Worm (Caenorhabditis elegans): Measurements from ENCODE around the gene nhr-134.

nhr-134 gene

ce11 chrV:2277260-2277659 is 46.2 kb downstream of the nhr-134 start (continued):
- TF ChIP-seq nhr-20 (tag; optimal IDR thresholded peaks at IDR 0.05) (peak; percentile 13), unc-62 (GFP tag; optimal IDR thresholded peaks at IDR 0.05) (no peak), lin-13 (GFP tag; optimal IDR thresholded peaks at IDR 0.05) (peak; percentile 25), hlh-4 (tag; optimal IDR thresholded peaks at IDR 0.05) (no peak), lin-15B (tag; optimal IDR thresholded peaks at IDR 0.05) (no peak), fkh-8 (tag; optimal IDR thresholded peaks at IDR 0.05) (peak; percentile 19), egl-13 (tag; optimal IDR thresholded peaks at IDR 0.05) (no peak), efl-3 (GFP tag; optimal IDR thresholded peaks at IDR 0.05) (no peak), sup-37 (GFP tag; optimal IDR thresholded peaks at IDR 0.05) (no peak), lir-3 (tag; optimal IDR thresholded peaks at IDR 0.05; ENCODE audit: poor library complexity) (no peak), xbp-1 (tag; optimal IDR thresholded peaks at IDR 0.05) (no peak), jun-1 (tag; optimal IDR thresholded peaks at IDR 0.05) (no peak), egl-27 (tag; optimal IDR thresholded peaks at IDR 0.05) (no peak), nhr-71 (tag; optimal IDR thresholded peaks at IDR 0.05) (peak; percentile 21), ets-5 (GFP tag; IDR thresholded peaks at IDR 0.05) (no peak), elt-2 (tag; optimal IDR thresholded peaks at IDR 0.05) (no peak), grh-1 (GFP tag; IDR thresholded peaks at IDR 0.05) (no peak), skn-1 (tag; optimal IDR thresholded peaks at IDR 0.05) (no peak), C34B4.2 (tag; optimal IDR thresholded peaks at IDR 0.05) (no peak), nhr-237 (tag; optimal IDR thresholded peaks at IDR 0.05) (no peak), C16A3.4 (tag; optimal IDR thresholded peaks at IDR 0.05) (no peak), alr-1 (tag; optimal IDR thresholded peaks at IDR 0.05; ENCODE audit: borderline replicate concordance) (no peak), nhr-47 (tag; optimal IDR thresholded peaks at IDR 0.05) (no peak), fkh-10 (GFP tag; optimal IDR thresholded peaks at IDR 0.05) (no peak), blmp-1 (tag; optimal IDR thresholded peaks at IDR 0.05) (no peak), C04F5.9 (tag; optimal IDR thresholded peaks at IDR 0.05) (no peak), unc-98 (GFP tag; IDR thresholded peaks at IDR 0.05) (no peak), irx-1 (tag; optimal IDR thresholded peaks at IDR 0.05) (no peak), swsn-7 (tag; optimal IDR thresholded peaks at IDR 0.05) (no peak), lin-14 (GFP tag; optimal IDR thresholded peaks at IDR 0.05) (peak; percentile 67), tbx-2 (tag; optimal IDR thresholded peaks at IDR 0.05) (no peak), nhr-28 (tag; optimal IDR thresholded peaks at IDR 0.05) (no peak), unc-130 (tag; optimal IDR thresholded peaks at IDR 0.05) (no peak), fkh-4 (tag; optimal IDR thresholded peaks at IDR 0.05; ENCODE audit: borderline replicate concordance) (no peak), mef-2 (tag; optimal IDR thresholded peaks at IDR 0.05) (no peak), isw-1 (GFP tag; IDR thresholded peaks at IDR 0.05) (no peak), fos-1 (tag; optimal IDR thresholded peaks at IDR 0.05) (no peak), elt-3 (tag; optimal IDR thresholded peaks at IDR 0.05) (no peak), pag-3 (tag; optimal IDR thresholded peaks at IDR 0.05; ENCODE audit: borderline replicate concordance, insufficient read depth) (no peak), vab-15 (tag; optimal IDR thresholded peaks at IDR 0.05) (no peak), ceh-8 (GFP tag; optimal IDR thresholded peaks at IDR 0.05) (no peak), nhr-76 (tag; optimal IDR thresholded peaks at IDR 0.05) (no peak), lsy-2 (tag; optimal IDR thresholded peaks at IDR 0.05) (no peak), nhr-12 (tag; optimal IDR thresholded peaks at IDR 0.05) (no peak), unc-30 (tag; optimal IDR thresholded peaks at IDR 0.05) (no peak)
